Worm (Caenorhabditis elegans) whole organism, mixed stage, embryonic: ENCODE measurements around the gene C01B10.6.
"Not testable (repeated sequence)": the region's sequence is repeated elsewhere in the genome, so short reads cannot be mapped to it uniquely, and the experiment has no call there.

ENCODE experiments used
- bed-3 ChIP-seq: fragments of 200-800 bp; sonication (Bioruptor generic); optimal IDR thresholded peaks from 3 replicates; lab custom pipeline; 2018; ENCODE audit warnings: mild to moderate bottlenecking, missing genetic modification characterization, moderate library complexity, missing compliant biosample characterization
- blmp-1 ChIP-seq: fragments of 150-350 bp; optimal IDR thresholded peaks from 2 replicates; lab custom pipeline; 2014; ENCODE audit warnings: missing biosample characterization, missing genetic modification characterization
- ceh-39 ChIP-seq: fragments of 150-350 bp; optimal IDR thresholded peaks from 2 replicates; lab custom pipeline; 2014; ENCODE audit warnings: missing biosample characterization, missing genetic modification characterization
- ceh-43 ChIP-seq: fragments of 200-800 bp; sonication (Bioruptor generic); optimal IDR thresholded peaks from 2 replicates; lab custom pipeline; 2018; ENCODE audit warnings: mild to moderate bottlenecking, missing genetic modification characterization, moderate library complexity, missing compliant biosample characterization
- cnd-1 ChIP-seq: fragments of 200-800 bp; sonication (Bioruptor generic); optimal IDR thresholded peaks from 2 replicates; lab custom pipeline; 2018; ENCODE audit warnings: mild to moderate bottlenecking, missing genetic modification characterization, missing compliant biosample characterization
- drap-1 ChIP-seq: fragments of 200-800 bp; sonication (Bioruptor generic); optimal IDR thresholded peaks from 3 replicates; lab custom pipeline; 2018; ENCODE audit warnings: mild to moderate bottlenecking, missing genetic modification characterization, missing compliant biosample characterization
- elt-1 ChIP-seq: sonication (generic microtip); optimal IDR thresholded peaks from 2 replicates; lab custom pipeline; 2017; ENCODE audit warnings: missing genetic modification characterization, mild to moderate bottlenecking, missing compliant biosample characterization, antibody characterized with exemption, moderate library complexity, borderline replicate concordance; ENCODE audit not compliant: insufficient read depth
- hlh-1 ChIP-seq: fragments of 150-350 bp; optimal IDR thresholded peaks from 2 replicates; lab custom pipeline; 2014; ENCODE audit warnings: missing biosample characterization, missing genetic modification reagents, missing genetic modification characterization
- lin-13 ChIP-seq: fragments of 150-350 bp; optimal IDR thresholded peaks from 2 replicates; lab custom pipeline; 2014; ENCODE audit warnings: missing biosample characterization, missing genetic modification characterization
- lin-32 ChIP-seq: fragments of 200-800 bp; sonication (Bioruptor generic); optimal IDR thresholded peaks from 2 replicates; lab custom pipeline; 2018; ENCODE audit warnings: mild to moderate bottlenecking, missing genetic modification characterization, missing compliant biosample characterization
- lsy-2 ChIP-seq: fragments of 150-350 bp; optimal IDR thresholded peaks from 2 replicates; lab custom pipeline; 2014; ENCODE audit warnings: missing biosample characterization, missing genetic modification characterization
- mab-5 ChIP-seq: fragments of 150-350 bp; optimal IDR thresholded peaks from 2 replicates; lab custom pipeline; 2014; ENCODE audit warnings: missing biosample characterization, missing genetic modification characterization
- mep-1 ChIP-seq: fragments of 150-350 bp; optimal IDR thresholded peaks from 2 replicates; lab custom pipeline; 2017; ENCODE audit warnings: missing biosample characterization, missing genetic modification reagents, missing genetic modification characterization, inconsistent platforms
- mls-2 ChIP-seq: sonication (generic microtip); optimal IDR thresholded peaks from 2 replicates; lab custom pipeline; 2016; ENCODE audit warnings: mild to moderate bottlenecking, missing genetic modification characterization, moderate library complexity, missing compliant biosample characterization
- nhr-12 ChIP-seq: fragments of 150-350 bp; optimal IDR thresholded peaks from 2 replicates; lab custom pipeline; 2014; ENCODE audit warnings: missing biosample characterization, missing genetic modification characterization
- nhr-237 ChIP-seq: fragments of 150-350 bp; optimal IDR thresholded peaks from 2 replicates; lab custom pipeline; 2014; ENCODE audit warnings: missing biosample characterization, missing genetic modification characterization
- nhr-28 ChIP-seq: fragments of 150-350 bp; optimal IDR thresholded peaks from 2 replicates; lab custom pipeline; 2014; ENCODE audit warnings: missing biosample characterization, missing genetic modification characterization
- pha-4 ChIP-seq: fragments of 150-350 bp; optimal IDR thresholded peaks from 2 replicates; lab custom pipeline; 2018; ENCODE audit warnings: missing biosample characterization, missing genetic modification reagents, missing genetic modification characterization
- sem-2 ChIP-seq: fragments of 200-800 bp; sonication (Bioruptor generic); optimal IDR thresholded peaks from 2 replicates; lab custom pipeline; 2018; ENCODE audit warnings: mild to moderate bottlenecking, missing genetic modification characterization, missing compliant biosample characterization
- snpc-4 ChIP-seq: fragments of 150-350 bp; optimal IDR thresholded peaks from 2 replicates; lab custom pipeline; 2014; ENCODE audit warnings: missing biosample characterization, missing genetic modification characterization
- sptf-1 ChIP-seq: sonication (generic microtip); optimal IDR thresholded peaks from 2 replicates; lab custom pipeline; 2017; ENCODE audit warnings: mild to moderate bottlenecking, missing genetic modification characterization, moderate library complexity, missing compliant biosample characterization
- unc-120 ChIP-seq: sonication (generic microtip); optimal IDR thresholded peaks from 2 replicates; lab custom pipeline; 2017; ENCODE audit warnings: missing genetic modification characterization, missing compliant biosample characterization; ENCODE audit not compliant: poor library complexity, severe bottlenecking
- unc-62 ChIP-seq: fragments of 150-350 bp; optimal IDR thresholded peaks from 2 replicates; lab custom pipeline; 2014; ENCODE audit warnings: missing biosample characterization, missing genetic modification reagents, missing genetic modification characterization
- zip-8 ChIP-seq: fragments of 150-350 bp; optimal IDR thresholded peaks from 2 replicates; lab custom pipeline; 2014; ENCODE audit warnings: missing biosample characterization, missing genetic modification characterization
- ztf-11 ChIP-seq: fragments of 150-350 bp; optimal IDR thresholded peaks from 2 replicates; lab custom pipeline; 2014; ENCODE audit warnings: missing biosample characterization, missing genetic modification characterization

Gene C01B10.6

DNA sequence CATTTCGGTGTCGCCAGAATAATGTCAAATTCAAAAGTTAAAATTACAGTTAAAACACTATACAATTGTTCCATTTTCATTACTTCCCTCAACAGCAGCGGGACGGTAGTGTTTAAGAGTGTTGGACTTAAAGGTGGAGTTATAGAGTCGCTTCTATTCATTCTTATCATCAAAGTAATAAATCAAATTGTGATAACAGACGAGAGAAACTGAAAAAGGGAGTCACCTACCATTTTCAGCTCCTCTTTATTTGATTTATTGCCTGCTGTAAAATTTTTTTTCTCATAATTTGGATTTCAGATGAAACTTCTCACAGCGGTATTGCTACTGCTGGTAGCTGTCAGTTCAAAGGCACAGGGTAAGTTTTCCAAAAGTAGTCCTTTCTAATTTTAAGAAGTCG lies at the start of gene C01B10.6:
Gene C01B10.6 (plus strand): TSS at position 301 of the 400 bp plus-strand sequence.
- TF ChIP-seq snpc-4, result no peak
- no peak for TF ChIP-seq elt-1 (tag; lab: Kevin White, UChicago)
- TF ChIP-seq cnd-1, result no peak
- no peak for TF ChIP-seq mep-1 (tag; lab: Kevin White, UChicago)
- TF ChIP-seq ceh-43 (GFP tag; lab: Kevin White, UChicago), result no peak
- no peak for TF ChIP-seq blmp-1
- TF ChIP-seq ceh-39 (tag; lab: Kevin White, UChicago), result no peak
- no peak for TF ChIP-seq lsy-2 (tag; lab: Kevin White, UChicago)
- TF ChIP-seq zip-8 (tag; lab: Kevin White, UChicago), result no peak
- TF ChIP-seq nhr-28 (tag; lab: Kevin White, UChicago), result no peak
- no peak for TF ChIP-seq drap-1 (GFP tag; lab: Kevin White, UChicago)
- TF ChIP-seq lin-32 (GFP tag; lab: Kevin White, UChicago), result no peak
- TF ChIP-seq ztf-11, result no peak
- no peak for TF ChIP-seq unc-120 (tag; lab: Kevin White, UChicago)
- TF ChIP-seq sem-2 (GFP tag; lab: Kevin White, UChicago), result no peak
- no peak for TF ChIP-seq nhr-237 (tag; lab: Kevin White, UChicago)
- TF ChIP-seq hlh-1, result no peak

DNA sequence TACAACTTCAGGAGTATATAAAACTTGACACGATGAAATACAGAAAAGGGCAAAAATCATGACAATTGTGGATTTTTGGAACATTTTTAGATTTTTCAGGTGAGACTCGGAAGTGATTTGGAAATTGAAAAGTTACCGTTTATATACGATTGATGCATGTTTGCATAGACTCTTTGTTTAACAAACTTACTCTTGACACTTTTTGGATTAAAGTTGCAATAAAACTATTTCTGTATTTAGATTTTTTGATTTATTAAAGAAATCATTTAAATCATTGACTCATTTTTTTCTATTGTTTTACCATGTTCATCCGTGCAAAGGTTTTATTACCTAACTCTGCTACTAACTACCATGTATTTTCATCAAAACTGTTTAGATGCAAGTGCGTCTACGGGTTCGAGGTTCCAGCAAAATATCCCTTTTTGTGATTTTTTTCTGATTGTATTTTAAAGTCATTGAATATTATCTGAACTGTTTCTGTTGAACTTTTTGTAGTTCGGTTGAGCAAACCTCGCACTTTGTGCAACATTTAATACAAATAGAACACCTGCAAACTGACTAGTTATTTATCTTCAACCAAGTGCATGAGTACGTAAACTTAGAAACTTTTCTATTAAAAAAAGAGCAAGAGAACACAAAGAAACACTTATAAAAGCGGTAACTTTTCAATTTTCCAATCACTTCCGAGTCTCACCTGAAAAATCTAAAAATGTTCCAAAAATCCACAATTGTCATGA lies 48.8 kb upstream of the C01B10.6 start, which contains the start of the genes nspb-1 and nspb-2:
Gene nspb-1 (minus strand): TSS at position 101 of the 737 bp plus-strand sequence.
Gene nspb-2 (plus strand): TSS at position 687 of the 737 bp plus-strand sequence.
- not testable (repeated sequence) for TF ChIP-seq elt-1 (tag; lab: Kevin White, UChicago); nhr-28 (tag; lab: Kevin White, UChicago); lin-13
- TF ChIP-seq, all 35 proteins: peak for 0; not testable (repeated sequence) for 35

DNA sequence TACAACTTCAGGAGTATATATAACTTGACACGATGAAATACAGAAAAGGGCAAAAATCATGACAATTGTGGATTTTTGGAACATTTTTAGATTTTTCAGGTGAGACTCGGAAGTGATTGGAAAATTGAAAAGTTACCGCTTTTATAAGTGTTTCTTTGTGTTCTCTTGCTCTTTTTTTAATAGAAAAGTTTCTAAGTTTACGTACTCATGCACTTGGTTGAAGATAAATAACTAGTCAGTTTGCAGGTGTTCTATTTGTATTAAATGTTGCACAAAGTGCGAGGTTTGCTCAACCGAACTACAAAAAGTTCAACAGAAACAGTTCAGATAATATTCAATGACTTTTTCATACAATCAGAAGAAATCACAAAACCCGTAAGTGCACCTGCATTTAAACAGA lies 45.1 kb upstream of the C01B10.6 start, which contains the start of gene nspb-3:
Gene nspb-3 (minus strand): TSS at position 101 of the 400 bp plus-strand sequence.
- not testable (repeated sequence) for TF ChIP-seq nhr-28 (tag; lab: Kevin White, UChicago); elt-1 (tag; lab: Kevin White, UChicago); lin-32 (GFP tag; lab: Kevin White, UChicago)
- TF ChIP-seq, all 35 proteins: peak for 0; not testable (repeated sequence) for 35

DNA sequence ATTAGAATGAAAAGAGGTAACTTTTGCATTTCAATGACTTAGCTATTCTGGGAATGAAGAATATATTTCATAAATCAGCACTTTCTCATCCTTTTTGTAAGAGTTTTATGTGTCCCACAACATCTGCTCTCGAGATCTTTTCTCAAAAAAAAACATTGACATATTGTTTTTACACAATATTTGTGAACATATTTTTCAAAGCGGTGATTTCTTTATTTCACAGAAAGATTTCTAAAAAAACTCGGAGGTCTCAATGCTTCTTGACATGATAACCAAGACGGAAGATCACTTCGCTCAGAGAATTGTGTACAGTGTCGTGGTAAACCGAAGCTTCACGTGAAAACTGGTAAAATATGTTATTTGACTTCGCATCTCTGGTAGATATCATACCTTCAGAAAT lies 44.1 kb upstream of the C01B10.6 start, which contains the start of gene F38A5.22:
Gene F38A5.22 (minus strand): TSS at position 29 of the 400 bp plus-strand sequence.
- TF ChIP-seq sem-2 (GFP tag; lab: Kevin White, UChicago) (no peak), lsy-2 (tag; lab: Kevin White, UChicago) (no peak), mab-5 (tag; lab: Kevin White, UChicago) (no peak), lin-32 (GFP tag; lab: Kevin White, UChicago) (no peak), bed-3 (GFP tag; lab: Kevin White, UChicago) (no peak), pha-4 (tag; lab: Kevin White, UChicago) (no peak), mls-2 (tag; lab: Kevin White, UChicago) (no peak), ceh-43 (GFP tag; lab: Kevin White, UChicago) (no peak), nhr-12 (tag; lab: Kevin White, UChicago) (no peak)

DNA sequence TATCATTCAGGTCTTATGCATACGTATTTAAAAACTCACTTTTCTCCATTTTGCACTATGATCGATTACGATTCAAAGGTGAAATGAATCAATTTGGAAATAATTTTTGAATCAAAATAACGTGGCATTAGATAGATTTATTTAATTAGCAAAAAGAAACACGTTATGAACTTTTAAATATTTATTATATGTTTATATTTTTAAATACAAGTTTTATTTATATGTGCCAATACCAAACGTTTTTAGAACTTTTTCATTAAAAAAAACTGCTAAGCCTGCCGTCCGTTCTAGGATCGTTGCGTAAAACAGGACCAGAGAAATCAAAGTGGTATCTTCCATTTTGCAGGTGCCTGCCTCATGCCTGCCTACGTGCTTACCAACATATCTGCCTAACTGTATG lies 42.7 kb upstream of the C01B10.6 start, which contains the start of gene F38A5.6:
Gene F38A5.6 (minus strand): TSS at position 101 of the 400 bp plus-strand sequence.
- TF ChIP-seq zip-8 (tag; lab: Kevin White, UChicago), result no peak
- no peak for TF ChIP-seq blmp-1
- no peak for TF ChIP-seq elt-1 (tag; lab: Kevin White, UChicago)
- TF ChIP-seq sptf-1 (tag; lab: Kevin White, UChicago), result no peak
- no peak for TF ChIP-seq unc-62 (GFP tag; lab: Kevin White, UChicago)

DNA sequence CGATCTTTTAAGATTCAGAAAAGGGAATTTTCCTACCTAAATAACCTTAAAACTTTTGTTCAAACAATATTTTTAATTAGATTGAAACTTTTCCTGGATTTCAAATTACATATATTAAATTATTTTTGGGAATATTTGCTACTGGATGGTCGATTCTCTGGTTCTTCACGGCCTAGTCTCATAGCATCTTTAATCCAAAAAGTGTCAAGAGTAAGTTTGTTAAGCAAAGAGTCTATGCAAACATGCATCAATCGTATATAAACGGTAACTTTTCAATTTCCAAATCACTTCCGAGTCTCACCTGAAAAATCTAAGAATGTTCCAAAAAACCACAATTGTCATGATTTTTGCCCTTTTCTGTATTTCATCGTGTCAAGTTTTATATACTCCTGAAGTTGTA lies 42.1 kb upstream of the C01B10.6 start, which contains the start of gene nspb-4:
Gene nspb-4 (plus strand): TSS at position 301 of the 400 bp plus-strand sequence.
- not testable (repeated sequence) for TF ChIP-seq snpc-4; sem-2 (GFP tag; lab: Kevin White, UChicago); unc-120 (tag; lab: Kevin White, UChicago)
- TF ChIP-seq, all 35 proteins: peak for 0; not testable (repeated sequence) for 35
